Fruit fly (Drosophila melanogaster): ENCODE data around the gene Nup37.

Nup37 gene

dm6 chr3R:25277112-25277511 lies 29.7 kb downstream of the Nup37 start, which contains the start of gene CG10513:
CG10513 (minus strand) TSS chr3R:25277212.
- no peak for TF ChIP-seq CG7045 (GFP tag; optimal IDR thresholded peaks at IDR 0.05)
- no peak for TF ChIP-seq Hr96 (GFP tag; optimal IDR thresholded peaks at IDR 0.05)
- TF ChIP-seq Crg-1 (GFP tag; optimal IDR thresholded peaks at IDR 0.05), result no peak
- TF ChIP-seq pad (GFP tag; optimal IDR thresholded peaks at IDR 0.05), result no peak
- TF ChIP-seq Mnt (GFP tag; optimal IDR thresholded peaks at IDR 0.05), result no peak
- TF ChIP-seq cnc (optimal IDR thresholded peaks at IDR 0.05), result no peak
- no peak for TF ChIP-seq kay (GFP tag; ENCODE audit: borderline replicate concordance)

- no peak for TF ChIP-seq toe (GFP tag; optimal IDR thresholded peaks at IDR 0.05)
- peak; percentile 33 for TF ChIP-seq Mnt (GFP tag; optimal IDR thresholded peaks at IDR 0.05)
- TF ChIP-seq kay (GFP tag; ENCODE audit: borderline replicate concordance), result peak; percentile 90
- TF ChIP-seq CG7101 (tag; optimal IDR thresholded peaks at IDR 0.05), result peak; percentile 57
- no peak for TF ChIP-seq bab1 (GFP tag; optimal IDR thresholded peaks at IDR 0.05)
- TF ChIP-seq CG33017 (tag; optimal IDR thresholded peaks at IDR 0.05), result peak; percentile 45
- TF ChIP-seq CG1620 (GFP tag; optimal IDR thresholded peaks at IDR 0.05), result no peak
- TF ChIP-seq CG11617 (GFP tag; optimal IDR thresholded peaks at IDR 0.05), result no peak
- TF ChIP-seq cic (GFP tag; optimal IDR thresholded peaks at IDR 0.05), result peak; percentile 65
- peak; percentile 23 for TF ChIP-seq ovo (GFP tag; optimal IDR thresholded peaks at IDR 0.05)
- TF ChIP-seq CG7045 (GFP tag; optimal IDR thresholded peaks at IDR 0.05), result peak; percentile 50
- peak; percentile 53 for TF ChIP-seq CG12768 (GFP tag; optimal IDR thresholded peaks at IDR 0.05)
Observed at dm6 chr3R:25279796-25280350, 32.4 kb downstream of the Nup37 start, which contains the start of gene CG10514. CG10514 (minus strand) TSS chr3R:25279846.

dm6 chr3R:25281165-25281564 lies 33.7 kb downstream of the Nup37 start, which contains the start of gene CG11892:
CG11892 (plus strand) TSS chr3R:25281548.
- TF ChIP-seq toe (GFP tag; optimal IDR thresholded peaks at IDR 0.05) (no peak), kay (GFP tag; ENCODE audit: borderline replicate concordance) (peak; percentile 93), CG33017 (tag; optimal IDR thresholded peaks at IDR 0.05) (peak; percentile 89), cic (GFP tag; optimal IDR thresholded peaks at IDR 0.05) (peak; percentile 93), CG7045 (GFP tag; optimal IDR thresholded peaks at IDR 0.05) (peak; percentile 93), CG14711 (tag; optimal IDR thresholded peaks at IDR 0.05) (peak; percentile 64), pad (GFP tag; optimal IDR thresholded peaks at IDR 0.05) (peak; percentile 68), Crg-1 (GFP tag; optimal IDR thresholded peaks at IDR 0.05) (peak; percentile 20), Hr96 (GFP tag; optimal IDR thresholded peaks at IDR 0.05) (no peak), cnc (optimal IDR thresholded peaks at IDR 0.05) (no peak), CG12768 (GFP tag; optimal IDR thresholded peaks at IDR 0.05) (peak; percentile 89), CG1620 (GFP tag; optimal IDR thresholded peaks at IDR 0.05) (no peak), Mnt (GFP tag; optimal IDR thresholded peaks at IDR 0.05) (peak; percentile 67), CG7101 (tag; optimal IDR thresholded peaks at IDR 0.05) (peak; percentile 87), tj (GFP tag; optimal IDR thresholded peaks at IDR 0.05) (peak; percentile 39), bab1 (GFP tag; optimal IDR thresholded peaks at IDR 0.05) (no peak), Clk (GFP tag; optimal IDR thresholded peaks at IDR 0.05) (peak; percentile 72), ovo (GFP tag; optimal IDR thresholded peaks at IDR 0.05) (peak; percentile 30), CG11617 (GFP tag; optimal IDR thresholded peaks at IDR 0.05) (peak; percentile 82), CG5204 (GFP tag; optimal IDR thresholded peaks at IDR 0.05) (peak; percentile 28)

DNA sequence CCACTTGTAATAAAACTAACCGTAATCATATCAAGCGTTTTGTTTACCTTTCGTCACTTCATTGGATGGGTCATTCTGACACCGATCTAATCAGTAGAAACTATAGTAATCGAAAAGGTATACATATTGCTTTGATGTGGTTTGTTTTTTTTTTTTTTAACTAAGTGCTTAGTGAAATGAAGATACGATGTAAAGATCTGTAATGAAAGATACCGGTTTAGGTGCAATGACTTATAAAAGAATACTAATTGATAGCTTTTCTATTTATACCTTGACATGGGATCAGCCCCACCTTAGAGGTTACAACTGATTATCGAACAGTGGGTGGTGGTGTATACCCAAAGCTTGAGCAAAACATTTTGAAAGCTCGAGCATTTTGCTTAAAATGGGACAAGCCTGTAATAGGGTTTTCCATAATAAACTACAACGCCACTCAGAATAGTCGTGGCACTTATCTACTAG lies 35.8 kb downstream of the Nup37 start, which contains the start of gene CG31300:
CG31300 (plus strand) TSS at position 412 of the 462 bp plus-strand sequence.
- TF ChIP-seq CG12768 (GFP tag; optimal IDR thresholded peaks at IDR 0.05) (peak; percentile 3), pad (GFP tag; optimal IDR thresholded peaks at IDR 0.05) (no peak), cnc (optimal IDR thresholded peaks at IDR 0.05) (no peak), tj (GFP tag; optimal IDR thresholded peaks at IDR 0.05) (no peak), CG14711 (tag; optimal IDR thresholded peaks at IDR 0.05) (peak; percentile 33), cic (GFP tag; optimal IDR thresholded peaks at IDR 0.05) (peak; percentile 65), ovo (GFP tag; optimal IDR thresholded peaks at IDR 0.05) (no peak), CG7101 (tag; optimal IDR thresholded peaks at IDR 0.05) (peak; percentile 14)

DNA sequence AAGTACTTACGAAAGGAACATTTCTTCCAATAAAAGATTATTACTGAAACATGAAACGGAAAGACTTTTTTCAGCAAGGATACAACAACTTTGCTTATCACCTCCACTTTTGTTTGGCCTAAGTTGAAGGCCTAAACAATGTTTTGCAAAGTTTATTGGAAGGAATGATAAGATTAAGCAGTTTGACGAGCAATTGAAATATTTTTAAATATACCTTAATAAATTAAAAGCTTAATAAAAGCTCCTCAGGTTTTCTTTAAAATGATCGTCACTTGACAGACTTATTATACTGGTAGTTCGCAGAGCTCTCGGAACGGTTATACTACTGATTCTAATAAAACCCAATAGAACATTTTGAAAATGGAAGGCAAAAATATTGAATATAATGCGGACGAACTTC lies 37.7 kb downstream of the Nup37 start, which contains the start of gene CG31104:
CG31104 (plus strand) TSS at position 301 of the 400 bp plus-strand sequence.
- TF ChIP-seq kay (GFP tag; ENCODE audit: borderline replicate concordance), result peak; percentile 87
- no peak for TF ChIP-seq CG11617 (GFP tag; optimal IDR thresholded peaks at IDR 0.05)
- TF ChIP-seq CG7101 (tag; optimal IDR thresholded peaks at IDR 0.05), result no peak
- TF ChIP-seq CG7045 (GFP tag; optimal IDR thresholded peaks at IDR 0.05), result no peak

dm6 chr3R:25287128-25287527 lies 39.7 kb downstream of the Nup37 start, which contains the start of gene CG13658:
CG13658 (plus strand) TSS chr3R:25287474.
- TF ChIP-seq CG1620 (GFP tag; optimal IDR thresholded peaks at IDR 0.05) (no peak), bab1 (GFP tag; optimal IDR thresholded peaks at IDR 0.05) (peak; percentile 14), pad (GFP tag; optimal IDR thresholded peaks at IDR 0.05) (no peak), CG12768 (GFP tag; optimal IDR thresholded peaks at IDR 0.05) (peak; percentile 13), cic (GFP tag; optimal IDR thresholded peaks at IDR 0.05) (peak; percentile 59), kay (GFP tag; ENCODE audit: borderline replicate concordance) (peak; percentile 90), cnc (optimal IDR thresholded peaks at IDR 0.05) (peak in 1 of 2 experiments; percentile 81), CG5204 (GFP tag; optimal IDR thresholded peaks at IDR 0.05) (no peak)

- TF ChIP-seq tj (GFP tag; optimal IDR thresholded peaks at IDR 0.05) (no peak), kay (GFP tag; ENCODE audit: borderline replicate concordance) (peak; percentile 37), toe (GFP tag; optimal IDR thresholded peaks at IDR 0.05) (no peak), Hr96 (GFP tag; optimal IDR thresholded peaks at IDR 0.05) (no peak), pad (GFP tag; optimal IDR thresholded peaks at IDR 0.05) (no peak), Mnt (GFP tag; optimal IDR thresholded peaks at IDR 0.05) (no peak), CG5204 (GFP tag; optimal IDR thresholded peaks at IDR 0.05) (no peak)
Observed at dm6 chr3R:25289589-25289988, 42.1 kb downstream of the Nup37 start, which contains the start of gene CG11893. CG11893 (plus strand) TSS chr3R:25289889.
